Fruit fly (Drosophila melanogaster): ENCODE measurements around the gene CG33509.

DNA sequence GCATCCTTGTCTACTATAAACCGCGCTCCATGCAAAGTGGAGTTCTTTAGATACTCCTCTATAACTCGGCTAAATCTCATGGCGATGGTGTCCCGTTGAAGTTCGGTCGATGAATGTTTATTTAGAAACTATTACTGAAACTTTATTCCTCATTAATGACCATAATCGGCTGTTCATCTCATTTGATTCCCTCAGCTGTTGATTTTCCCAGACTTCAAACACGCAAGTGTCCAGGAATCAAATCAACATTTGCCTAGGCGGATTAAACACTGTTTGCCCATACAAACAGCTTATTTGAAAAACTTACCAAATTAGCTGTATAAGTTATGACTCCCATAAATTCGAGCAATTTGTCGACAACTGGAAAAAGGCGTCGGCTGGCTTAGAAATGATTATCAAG is 2.3 kb upstream of the CG33509 start, which contains the start of gene ppk13:
- TF ChIP-seq CG14711 (tag; optimal IDR thresholded peaks at IDR 0.05) (no peak), Mnt (GFP tag; optimal IDR thresholded peaks at IDR 0.05) (no peak), tj (GFP tag; optimal IDR thresholded peaks at IDR 0.05) (no peak)

Data from whole organism, adult.